Worm (Caenorhabditis elegans): ENCODE results near the gene grl-20.

Gene grl-20

ce11 chrIV:2149247-2149756 lies 20.6 kb upstream of the grl-20 start, which contains the start of gene C54E4.5:
C54E4.5 (minus strand) TSS chrIV:2149297.
- peak; percentile 70 for TF ChIP-seq nhr-20 (tag; optimal IDR thresholded peaks at IDR 0.05)
- peak; percentile 4 for TF ChIP-seq lin-13 (GFP tag; optimal IDR thresholded peaks at IDR 0.05)
- no peak for TF ChIP-seq hlh-4 (tag; optimal IDR thresholded peaks at IDR 0.05)
- TF ChIP-seq mdl-1 (tag; optimal IDR thresholded peaks at IDR 0.05): peak in 1 of 2 experiments; percentile 50
- TF ChIP-seq lin-35 (GFP tag; optimal IDR thresholded peaks at IDR 0.05): peak in 1 of 2 experiments; percentile 46
- peak in 1 of 3 experiments; percentile 18 for TF ChIP-seq dpl-1 (GFP tag; optimal IDR thresholded peaks at IDR 0.05)
- TF ChIP-seq nhr-19 (GFP tag; conservative IDR thresholded peaks at IDR 0.05): peak; percentile 45
- peak; percentile 14 for TF ChIP-seq skn-1 (tag; optimal IDR thresholded peaks at IDR 0.05)
- TF ChIP-seq rnt-1 (tag; optimal IDR thresholded peaks at IDR 0.05): peak; percentile 3
- TF ChIP-seq tbx-2 (tag; optimal IDR thresholded peaks at IDR 0.05): peak; percentile 35
- no peak for TF ChIP-seq pax-3 (tag; optimal IDR thresholded peaks at IDR 0.05)
- TF ChIP-seq elt-3 (tag; optimal IDR thresholded peaks at IDR 0.05): peak in 4 of 6 experiments; percentile 64 to 98 (median 72)
- TF ChIP-seq snu-23 (GFP tag; optimal IDR thresholded peaks at IDR 0.05): peak; percentile 64
- TF ChIP-seq nhr-71 (tag; optimal IDR thresholded peaks at IDR 0.05): peak; percentile 44
- TF ChIP-seq grh-1 (GFP tag; IDR thresholded peaks at IDR 0.05): peak; percentile 96
- TF ChIP-seq nhr-76 (tag; optimal IDR thresholded peaks at IDR 0.05): no peak
- TF ChIP-seq blmp-1 (tag; optimal IDR thresholded peaks at IDR 0.05): peak; percentile 78
- TF ChIP-seq Y116A8C.19 (tag; optimal IDR thresholded peaks at IDR 0.05; ENCODE audit: borderline replicate concordance): no peak
- TF ChIP-seq nhr-90 (tag; optimal IDR thresholded peaks at IDR 0.05; ENCODE audit: poor library complexity): peak; percentile 53
- TF ChIP-seq zip-4 (GFP tag; optimal IDR thresholded peaks at IDR 0.05): no peak
- peak; percentile 16 to 47 for TF ChIP-seq lsy-2 (tag; optimal IDR thresholded peaks at IDR 0.05)
- TF ChIP-seq nhr-85 (tag): peak; percentile 95
- peak; percentile 41 for TF ChIP-seq mep-1 (tag; optimal IDR thresholded peaks at IDR 0.05)

ce11 chrIV:2142320-2142719 lies 13.7 kb upstream of the grl-20 start:
- no peak for TF ChIP-seq efl-1 (optimal IDR thresholded peaks at IDR 0.05)
- peak in 1 of 2 experiments; percentile 39 for TF ChIP-seq efl-1 (GFP tag; optimal IDR thresholded peaks at IDR 0.05 in 1 of 2)
- TF ChIP-seq elt-3 (tag; optimal IDR thresholded peaks at IDR 0.05): no peak
- TF ChIP-seq blmp-1 (tag; optimal IDR thresholded peaks at IDR 0.05): peak; percentile 35
- TF ChIP-seq nhr-85 (tag): peak; percentile 71

- TF ChIP-seq nhr-47 (tag; optimal IDR thresholded peaks at IDR 0.05) (no peak), efl-1 (optimal IDR thresholded peaks at IDR 0.05) (no peak), efl-1 (GFP tag; optimal IDR thresholded peaks at IDR 0.05 in 1 of 2) (peak in 1 of 2 experiments; percentile 65), sox-4 (tag; optimal IDR thresholded peaks at IDR 0.05) (no peak), lir-3 (tag; optimal IDR thresholded peaks at IDR 0.05; ENCODE audit: poor library complexity) (no peak), nhr-84 (tag; optimal IDR thresholded peaks at IDR 0.05) (no peak), ceh-90 (tag; optimal IDR thresholded peaks at IDR 0.05) (no peak), snu-23 (GFP tag; optimal IDR thresholded peaks at IDR 0.05) (no peak), fkh-4 (tag; optimal IDR thresholded peaks at IDR 0.05; ENCODE audit: borderline replicate concordance) (no peak), blmp-1 (tag; optimal IDR thresholded peaks at IDR 0.05) (peak; percentile 12), ceh-8 (GFP tag; optimal IDR thresholded peaks at IDR 0.05) (no peak), nhr-71 (tag; optimal IDR thresholded peaks at IDR 0.05) (no peak)
These were observed 11.9 kb upstream of the grl-20 start, which contains the start of gene C54E4.12 for ce11 chrIV:2140543-2140942. C54E4.12 (minus strand) TSS chrIV:2140643.

- no peak for TF ChIP-seq mab-9 (GFP tag; IDR thresholded peaks at IDR 0.05)
- no peak for TF ChIP-seq unc-98 (GFP tag; IDR thresholded peaks at IDR 0.05)
- TF ChIP-seq ztf-4 (tag; optimal IDR thresholded peaks at IDR 0.05): no peak
- no peak for TF ChIP-seq sptf-1 (tag; optimal IDR thresholded peaks at IDR 0.05)
- TF ChIP-seq grh-1 (GFP tag; IDR thresholded peaks at IDR 0.05): no peak
- no peak for TF ChIP-seq hlh-4 (tag; optimal IDR thresholded peaks at IDR 0.05)
- TF ChIP-seq C04F5.9 (tag; optimal IDR thresholded peaks at IDR 0.05): no peak
- no peak for TF ChIP-seq hlh-17 (GFP tag; optimal IDR thresholded peaks at IDR 0.05; ENCODE audit: borderline replicate concordance)
- TF ChIP-seq ceh-63 (GFP tag; optimal IDR thresholded peaks at IDR 0.05): no peak
- TF ChIP-seq nhr-71 (tag; optimal IDR thresholded peaks at IDR 0.05): no peak
These were observed 8.8 kb upstream of the grl-20 start for ce11 chrIV:2137478-2137877.
